Fruit fly (Drosophila melanogaster) whole organism, wandering third instar larva: Measurements from ENCODE around the gene sdt.

Source experiments
- Abd-B ChIP-seq: fragments of >200 bp; optimal IDR thresholded peaks from 2 replicates; lab custom pipeline; 2017; ENCODE audit warnings: missing biosample characterization, missing genetic modification characterization
- N ChIP-seq: fragments of >200 bp; optimal IDR thresholded peaks from 2 replicates; lab custom pipeline; 2018; ENCODE audit warnings: missing biosample characterization, missing external identifiers, missing genetic modification characterization
- brk ChIP-seq: fragments of 200-800 bp; sonication (Bioruptor generic); optimal IDR thresholded peaks from 2 replicates; lab custom pipeline; 2016; ENCODE audit warnings: missing biosample characterization, mild to moderate bottlenecking, missing genetic modification characterization
- psq ChIP-seq: fragments of 200-800 bp; sonication (Bioruptor generic); optimal IDR thresholded peaks from 3 replicates; lab custom pipeline; 2017; ENCODE audit warnings: missing biosample characterization, mild to moderate bottlenecking, missing genetic modification characterization, moderate library complexity
- tai ChIP-seq: sonication (Bioruptor generic); optimal IDR thresholded peaks from 2 replicates; lab custom pipeline; 2016; ENCODE audit warnings: missing biosample characterization, missing genetic modification characterization
- usp ChIP-seq: fragments of >200 bp; optimal IDR thresholded peaks from 2 replicates; lab custom pipeline; 2017; ENCODE audit warnings: missing biosample characterization, missing genetic modification characterization

DNA sequence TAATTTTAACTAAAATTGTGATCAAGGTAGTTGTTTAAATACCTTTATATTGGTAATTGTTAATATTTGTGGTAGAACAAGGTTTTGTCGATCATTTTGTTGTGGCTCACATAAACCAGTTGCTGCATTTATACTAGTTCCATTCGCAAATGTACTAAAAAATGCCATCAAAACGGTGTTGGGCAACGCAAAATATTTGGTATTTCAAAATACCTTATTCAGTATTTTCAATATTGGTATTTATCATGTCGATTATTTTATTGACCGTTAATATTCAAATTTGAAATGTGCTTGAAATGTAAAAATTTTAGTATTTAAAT lies 1.4 kb upstream of the sdt start, which contains the start of gene slpr:
- TF ChIP-seq brk (GFP tag; lab: Kevin White, UChicago) (no peak), Abd-B (GFP tag; lab: Kevin White, UChicago) (no peak), N (GFP tag; lab: Kevin White, UChicago) (no peak), tai (GFP tag; lab: Kevin White, UChicago) (no peak), psq (GFP tag; lab: Kevin White, UChicago) (no peak), usp (GFP tag; lab: Kevin White, UChicago) (no peak)
